Fruit fly (Drosophila melanogaster) whole organism, prepupa: ENCODE data around the gene CG43355.

ENCODE experiments used
- Blimp-1 ChIP-seq: fragments of 200-800 bp; sonication (Bioruptor generic); optimal IDR thresholded peaks from 3 replicates; lab custom pipeline; 2017; ENCODE audit warnings: missing biosample characterization, missing genetic modification characterization, mild to moderate bottlenecking, moderate library complexity, missing genetic modification reagents
- CG10669 ChIP-seq: fragments of 200-800 bp; sonication (Bioruptor generic); optimal IDR thresholded peaks from 3 replicates; lab custom pipeline; 2018; ENCODE audit warnings: missing biosample characterization, mild to moderate bottlenecking, missing genetic modification characterization, moderate library complexity
- CG16779 ChIP-seq: fragments of 200-800 bp; sonication (Bioruptor generic); optimal IDR thresholded peaks from 3 replicates; lab custom pipeline; 2017; ENCODE audit warnings: missing biosample characterization, mild to moderate bottlenecking, missing genetic modification characterization
- CG6792 ChIP-seq: fragments of 200-800 bp; sonication (Bioruptor generic); optimal IDR thresholded peaks from 3 replicates; lab custom pipeline; 2016; ENCODE audit warnings: missing biosample characterization, missing genetic modification characterization
- Gug ChIP-seq: fragments of 200-800 bp; sonication (Bioruptor generic); IDR thresholded peaks from 2 replicates; pipeline ENCODE4 v1.3.6; 2022; ENCODE audit warnings: missing biosample characterization, missing genetic modification characterization
- Hr39 ChIP-seq: fragments of 200-800 bp; sonication (Bioruptor generic); optimal IDR thresholded peaks from 2 replicates; lab custom pipeline; 2016; ENCODE audit warnings: missing biosample characterization, missing genetic modification characterization
- OdsH ChIP-seq: fragments of 200-800 bp; sonication (Bioruptor generic); optimal IDR thresholded peaks from 3 replicates; lab custom pipeline; 2016; ENCODE audit warnings: missing biosample characterization, missing genetic modification characterization
- Sox14 ChIP-seq: fragments of 200-800 bp; sonication (Bioruptor generic); optimal IDR thresholded peaks from 3 replicates; lab custom pipeline; 2016; ENCODE audit warnings: missing biosample characterization, missing genetic modification characterization
- Sox15 ChIP-seq: fragments of 200-800 bp; sonication (Bioruptor generic); optimal IDR thresholded peaks from 3 replicates; lab custom pipeline; 2016; ENCODE audit warnings: missing biosample characterization, missing genetic modification characterization
- fkh ChIP-seq: fragments of 200-800 bp; sonication (Bioruptor generic); optimal IDR thresholded peaks from 3 replicates; lab custom pipeline; 2017; ENCODE audit warnings: missing biosample characterization, mild to moderate bottlenecking, missing genetic modification characterization, moderate library complexity

DNA sequence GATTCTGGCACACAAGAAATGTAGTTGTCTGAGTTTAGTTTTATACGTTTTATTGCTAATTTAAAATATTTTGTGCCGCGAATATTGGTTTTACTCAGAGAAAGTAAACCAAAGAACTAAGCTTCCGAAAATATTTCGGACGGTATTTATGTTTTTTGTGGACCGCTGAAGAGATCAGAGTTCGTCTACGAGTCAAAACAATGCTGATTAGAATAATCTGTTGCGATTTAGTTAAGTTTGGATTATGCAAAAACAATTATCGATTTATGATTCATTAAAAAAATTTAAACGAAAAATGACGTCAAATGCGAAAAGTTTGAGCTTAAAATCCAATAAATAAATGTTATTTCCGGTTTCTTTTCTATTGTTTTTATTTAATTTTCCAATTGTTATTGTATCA is 38.2 kb downstream of the CG43355 start, which contains the start of gene CG43153:
- no peak for TF ChIP-seq Sox15 (GFP tag; lab: Kevin White, UChicago)
- TF ChIP-seq Hr39 (GFP tag; lab: Kevin White, UChicago): no peak
- TF ChIP-seq Blimp-1 (GFP tag; lab: Kevin White, UChicago): no peak
- no peak for TF ChIP-seq Sox14 (GFP tag; lab: Kevin White, UChicago)
- TF ChIP-seq fkh (GFP tag; lab: Kevin White, UChicago): no peak
- no peak for TF ChIP-seq Gug
- TF ChIP-seq OdsH (GFP tag; lab: Kevin White, UChicago): no peak
- no peak for TF ChIP-seq CG16779 (tag; lab: Kevin White, UChicago)
- no peak for TF ChIP-seq CG6792
- no peak for TF ChIP-seq CG10669 (GFP tag; lab: Kevin White, UChicago)
